Fruit fly (Drosophila melanogaster): ENCODE measurements around the gene CG2614.

DNA sequence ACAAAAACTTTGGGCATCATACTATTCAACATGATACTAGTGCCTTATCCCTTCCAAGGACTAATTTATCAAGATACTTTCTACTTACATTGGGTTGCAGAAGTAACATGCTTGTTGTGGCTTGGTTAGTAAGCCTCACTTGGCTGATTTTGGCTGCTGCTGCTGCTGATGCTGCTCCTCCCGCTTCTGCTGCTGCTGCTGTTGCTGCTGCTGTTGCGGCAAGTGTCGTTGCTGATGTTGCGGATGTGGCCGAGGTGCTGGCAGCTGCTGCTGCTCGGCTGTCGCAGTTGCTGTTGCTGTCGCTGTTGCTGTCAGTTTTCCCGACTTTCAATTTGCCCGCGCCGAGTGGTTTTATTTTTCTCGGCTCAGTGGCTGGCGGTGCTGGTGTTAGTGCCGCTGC lies 33.8 kb downstream of the CG2614 start:
- TF ChIP-seq Sin3A (optimal IDR thresholded peaks at IDR 0.05) (no peak), psq (optimal IDR thresholded peaks at IDR 0.05) (no peak), ttk (optimal IDR thresholded peaks at IDR 0.05) (no peak), h (optimal IDR thresholded peaks at IDR 0.05) (no peak)

All from Kc167 (cell line).